Fruit fly (Drosophila melanogaster) whole organism, wandering third instar larva: ENCODE data around the gene CG44098.
A peak's percentile ranks its signal among the peaks of the same experiment; 100 is the strongest.

ENCODE experiments used
- CG9705 ChIP-seq: fragments of 200-800 bp; sonication (Bioruptor generic); optimal IDR thresholded peaks from 2 replicates; lab custom pipeline; 2018; ENCODE audit warnings: missing biosample characterization, mild to moderate bottlenecking, missing genetic modification characterization
- CrebA ChIP-seq: fragments of 200-800 bp; sonication (Bioruptor generic); optimal IDR thresholded peaks from 2 replicates; lab custom pipeline; 2016; ENCODE audit warnings: missing biosample characterization, mild to moderate bottlenecking, missing genetic modification characterization, borderline replicate concordance
- Dfd ChIP-seq: fragments of >200 bp; optimal IDR thresholded peaks from 2 replicates; lab custom pipeline; 2017; ENCODE audit warnings: missing biosample characterization, missing genetic modification characterization
- Dif ChIP-seq: fragments of 200-275, 200-300 bp; sonication (Bioruptor generic); optimal IDR thresholded peaks from 2 replicates; lab custom pipeline; 2018; ENCODE audit warnings: missing biosample characterization, missing genetic modification characterization; ENCODE audit not compliant: partially characterized antibody
- GATAd ChIP-seq: sonication (Bioruptor generic); optimal IDR thresholded peaks from 2 replicates; lab custom pipeline; 2016; ENCODE audit warnings: missing biosample characterization, missing genetic modification characterization
- HLH106 ChIP-seq: fragments of 200-800 bp; optimal IDR thresholded peaks from 3 replicates; lab custom pipeline; 2019; ENCODE audit warnings: missing biosample characterization, mild to moderate bottlenecking, missing genetic modification characterization, moderate library complexity
- Hnf4 ChIP-seq: fragments of 200-800 bp; sonication (Bioruptor generic); optimal IDR thresholded peaks from 2 replicates; lab custom pipeline; 2016; ENCODE audit warnings: missing biosample characterization, mild to moderate bottlenecking, missing genetic modification characterization
- Jra ChIP-seq: sonication (Bioruptor generic); optimal IDR thresholded peaks from 2 replicates; lab custom pipeline; 2016; ENCODE audit warnings: missing biosample characterization, missing genetic modification characterization
- Mio ChIP-seq: sonication (Bioruptor generic); optimal IDR thresholded peaks from 2 replicates; lab custom pipeline; 2016; ENCODE audit warnings: missing biosample characterization, missing genetic modification characterization
- Myc ChIP-seq: fragments of >200 bp; optimal IDR thresholded peaks from 2 replicates; lab custom pipeline; 2017
- N ChIP-seq: fragments of >200 bp; optimal IDR thresholded peaks from 2 replicates; lab custom pipeline; 2018; ENCODE audit warnings: missing biosample characterization, missing external identifiers, missing genetic modification characterization
- Rel ChIP-seq, 2 experiments: fragments of 200-800 bp; sonication (Bioruptor generic) in 1 of 2; optimal IDR thresholded peaks; 2 replicates in 1 of 2; 3 replicates in 1 of 2; lab custom pipeline; 2016 to 2019; ENCODE audit warnings: mild to moderate bottlenecking in 2 of 2, missing biosample characterization in 2 of 2, missing genetic modification characterization in 2 of 2, moderate library complexity in 1 of 2
- Sp1 ChIP-seq: fragments of 200-800 bp; sonication (Bioruptor generic); optimal IDR thresholded peaks from 3 replicates; lab custom pipeline; 2019; ENCODE audit warnings: missing biosample characterization, mild to moderate bottlenecking, missing genetic modification characterization, moderate library complexity
- br ChIP-seq: fragments of 200-800 bp; sonication (Bioruptor generic); optimal IDR thresholded peaks from 2 replicates; lab custom pipeline; 2016; ENCODE audit warnings: missing biosample characterization, missing genetic modification characterization
- brk ChIP-seq: fragments of 200-800 bp; sonication (Bioruptor generic); optimal IDR thresholded peaks from 2 replicates; lab custom pipeline; 2016; ENCODE audit warnings: missing biosample characterization, mild to moderate bottlenecking, missing genetic modification characterization
- dl ChIP-seq, 2 experiments: fragments of 175-275, 200-275 bp in 1 of 2; fragments of 200-275 bp in 1 of 2; sonication (Bioruptor generic); optimal IDR thresholded peaks; lab custom pipeline; 2018; ENCODE audit warnings: mild to moderate bottlenecking in 2 of 2, missing biosample characterization in 2 of 2, missing genetic modification characterization in 2 of 2, moderate library complexity in 2 of 2; ENCODE audit not compliant: partially characterized antibody in 2 of 2, insufficient read depth in 1 of 2
- ey ChIP-seq: fragments of 200-800 bp; sonication (Bioruptor generic); optimal IDR thresholded peaks from 2 replicates; lab custom pipeline; 2016; ENCODE audit warnings: missing biosample characterization, missing genetic modification characterization
- foxo ChIP-seq, 2 experiments: fragments of 200-800 bp; sonication (Bioruptor generic); optimal IDR thresholded peaks; 2 replicates in 1 of 2; 3 replicates in 1 of 2; lab custom pipeline; 2016 to 2017; ENCODE audit warnings: missing biosample characterization in 2 of 2, missing genetic modification characterization in 2 of 2
- jim ChIP-seq: fragments of 175-275, 200-325 bp; sonication (Bioruptor generic); optimal IDR thresholded peaks from 2 replicates; lab custom pipeline; 2016; ENCODE audit warnings: missing biosample characterization, mild to moderate bottlenecking, missing genetic modification characterization
- psq ChIP-seq: fragments of 200-800 bp; sonication (Bioruptor generic); optimal IDR thresholded peaks from 3 replicates; lab custom pipeline; 2017; ENCODE audit warnings: missing biosample characterization, mild to moderate bottlenecking, missing genetic modification characterization, moderate library complexity
- rgr ChIP-seq: fragments of 200-800 bp; sonication (Bioruptor generic); optimal IDR thresholded peaks from 3 replicates; lab custom pipeline; 2016; ENCODE audit warnings: missing biosample characterization, mild to moderate bottlenecking, missing genetic modification characterization
- sage ChIP-seq: fragments of 200-800 bp; sonication (Bioruptor generic); optimal IDR thresholded peaks from 2 replicates; lab custom pipeline; 2016; ENCODE audit warnings: missing biosample characterization, mild to moderate bottlenecking, missing genetic modification characterization
- sv ChIP-seq: fragments of 200-800 bp; sonication (Bioruptor generic); optimal IDR thresholded peaks from 3 replicates; lab custom pipeline; 2016; ENCODE audit warnings: missing biosample characterization, missing genetic modification characterization
- usp ChIP-seq: fragments of >200 bp; optimal IDR thresholded peaks from 2 replicates; lab custom pipeline; 2017; ENCODE audit warnings: missing biosample characterization, missing genetic modification characterization

The CG44098 gene

dm6 chr3R:4748888-4749717 lies 23.9 kb downstream of the CG44098 start, which contains the start of gene tacc:
tacc (minus strand) TSS chr3R:4749056.
- no peak for TF ChIP-seq foxo (GFP tag; optimal IDR thresholded peaks at IDR 0.05; lab: Kevin White, UChicago)
- TF ChIP-seq Mio (GFP tag; lab: Kevin White, UChicago): no peak
- TF ChIP-seq psq (GFP tag; lab: Kevin White, UChicago): no peak
- no peak for TF ChIP-seq ey (GFP tag; lab: Kevin White, UChicago)
- no peak for TF ChIP-seq Sp1

- TF ChIP-seq usp (GFP tag; lab: Kevin White, UChicago) (no peak), ey (GFP tag; lab: Kevin White, UChicago) (no peak), N (no peak), Sp1 (no peak), HLH106 (tag; lab: Kevin White, UChicago) (no peak), Rel (GFP tag; optimal IDR thresholded peaks at IDR 0.05; lab: Kevin White, UChicago) (no peak), Rel (tag; optimal IDR thresholded peaks at IDR 0.05; lab: Kevin White, UChicago) (no peak)
These were observed 25.7 kb downstream of the CG44098 start for dm6 chr3R:4747292-4747691.

DNA sequence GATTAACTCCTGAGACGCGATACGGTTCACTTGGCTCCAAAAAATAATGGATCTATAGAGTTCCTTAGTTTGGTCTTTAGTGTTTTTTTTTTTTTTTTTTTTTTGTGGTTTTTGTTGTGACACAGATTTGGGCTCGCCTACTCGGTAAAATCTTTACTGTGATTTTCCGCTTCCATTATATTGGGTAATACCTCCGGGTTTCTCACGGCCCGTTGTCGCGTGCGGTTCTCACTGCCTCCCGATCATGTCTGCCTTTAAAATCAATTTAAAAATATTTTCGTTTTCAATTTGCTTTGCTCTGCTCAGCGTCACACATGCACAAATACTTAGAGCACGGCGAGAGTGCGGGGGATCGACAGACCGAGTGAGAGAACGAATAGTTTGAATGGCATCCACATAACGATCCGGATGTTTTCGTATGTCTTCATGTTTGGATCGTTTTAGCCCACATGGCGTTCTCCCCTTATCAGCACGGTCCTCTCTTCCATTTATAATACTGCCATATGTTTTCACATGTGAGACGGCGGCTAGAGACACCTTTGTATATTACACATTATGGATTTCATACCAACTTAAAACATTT lies 26.7 kb downstream of the CG44098 start:
- TF ChIP-seq HLH106 (tag; lab: Kevin White, UChicago) (no peak), usp (GFP tag; lab: Kevin White, UChicago) (no peak), brk (GFP tag; lab: Kevin White, UChicago) (no peak), Jra (no peak), Myc (lab: Kevin White, UChicago) (no peak), sv (GFP tag; lab: Kevin White, UChicago) (no peak), Hnf4 (GFP tag; lab: Kevin White, UChicago) (no peak), sage (GFP tag; lab: Kevin White, UChicago) (no peak), rgr (no peak), GATAd (no peak), dl (GFP tag; optimal IDR thresholded peaks at IDR 0.05; lab: Kevin White, UChicago; ENCODE audit: insufficient read depth in 1 of 2, partially characterized antibody in 2 of 2) (no peak), foxo (GFP tag; optimal IDR thresholded peaks at IDR 0.05; lab: Kevin White, UChicago) (no peak), jim (GFP tag; lab: Kevin White, UChicago) (no peak), psq (GFP tag; lab: Kevin White, UChicago) (no peak)

DNA sequence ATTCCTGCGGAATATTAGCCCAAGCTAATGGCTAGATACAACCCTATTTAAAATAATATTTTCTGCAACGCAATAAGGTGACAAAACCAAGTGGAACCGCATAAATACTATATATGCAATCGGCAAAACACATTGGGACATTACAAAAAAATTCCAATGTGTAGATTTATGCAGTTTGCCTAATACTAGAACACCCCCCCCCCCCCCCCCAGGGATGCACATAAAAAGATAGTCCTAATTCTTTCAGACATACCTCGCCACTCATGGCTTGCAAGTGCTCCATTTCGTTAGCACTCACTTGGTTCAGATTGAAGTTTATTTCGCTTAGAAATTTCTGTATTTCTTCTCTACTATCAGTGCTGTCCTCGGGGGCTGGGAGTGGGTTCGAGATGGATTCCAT lies 27.5 kb downstream of the CG44098 start:
- TF ChIP-seq Dfd (GFP tag; lab: Kevin White, UChicago) (peak; percentile 80), CG9705 (GFP tag; lab: Kevin White, UChicago) (no peak)

dm6 chr3R:4740592-4741500 lies 32.2 kb downstream of the CG44098 start:
- TF ChIP-seq foxo (GFP tag; optimal IDR thresholded peaks at IDR 0.05; lab: Kevin White, UChicago) (no peak), dl (GFP tag; optimal IDR thresholded peaks at IDR 0.05; lab: Kevin White, UChicago; ENCODE audit: insufficient read depth in 1 of 2, partially characterized antibody in 2 of 2) (peak; percentile 36 to 44), sv (GFP tag; lab: Kevin White, UChicago) (no peak), CrebA (GFP tag; lab: Kevin White, UChicago) (no peak), sage (GFP tag; lab: Kevin White, UChicago) (peak; percentile 54), Mio (GFP tag; lab: Kevin White, UChicago) (no peak), Sp1 (peak; percentile 13), br (GFP tag; lab: Kevin White, UChicago) (no peak), CG9705 (GFP tag; lab: Kevin White, UChicago) (no peak), Dif (GFP tag; lab: Kevin White, UChicago) (peak; percentile 60)
- TF ChIP-seq, all 38 proteins: peak for 4
